Worm (Caenorhabditis elegans): ENCODE results near the gene erd-2.2.

ce11 chrIII:5915926-5916325, 9.1 kb downstream of the erd-2.2 start:
- no peak for TF ChIP-seq nhr-76 (tag; optimal IDR thresholded peaks at IDR 0.05)
- TF ChIP-seq tra-1 (GFP tag; IDR thresholded peaks at IDR 0.05): 0 out of 2 replicates have a peak, but pooled peaks have one; percentile 10
- no peak for TF ChIP-seq aly-2 (tag; optimal IDR thresholded peaks at IDR 0.05)
- no peak for TF ChIP-seq mdl-1 (tag; optimal IDR thresholded peaks at IDR 0.05)
- no peak for TF ChIP-seq ztf-11 (tag; optimal IDR thresholded peaks at IDR 0.05)
- no peak for TF ChIP-seq lin-29 (GFP tag; IDR thresholded peaks at IDR 0.05)
- TF ChIP-seq lsy-2 (tag; optimal IDR thresholded peaks at IDR 0.05): no peak

Measured in whole organism, L4 larva.